Worm (Caenorhabditis elegans) whole organism, mixed stage, embryonic: ENCODE data around the gene F55C9.5.

Experiments
- M03D4.4 ChIP-seq: sonication (generic microtip); optimal IDR thresholded peaks from 2 replicates; lab custom pipeline; 2017; ENCODE audit warnings: mild to moderate bottlenecking, missing genetic modification characterization, missing compliant biosample characterization
- bed-3 ChIP-seq: fragments of 200-800 bp; sonication (Bioruptor generic); optimal IDR thresholded peaks from 3 replicates; lab custom pipeline; 2018; ENCODE audit warnings: mild to moderate bottlenecking, missing genetic modification characterization, moderate library complexity, missing compliant biosample characterization
- blmp-1 ChIP-seq: fragments of 150-350 bp; optimal IDR thresholded peaks from 2 replicates; lab custom pipeline; 2014; ENCODE audit warnings: missing biosample characterization, missing genetic modification characterization
- ceh-39 ChIP-seq: fragments of 150-350 bp; optimal IDR thresholded peaks from 2 replicates; lab custom pipeline; 2014; ENCODE audit warnings: missing biosample characterization, missing genetic modification characterization
- ceh-43 ChIP-seq: fragments of 200-800 bp; sonication (Bioruptor generic); optimal IDR thresholded peaks from 2 replicates; lab custom pipeline; 2018; ENCODE audit warnings: mild to moderate bottlenecking, missing genetic modification characterization, moderate library complexity, missing compliant biosample characterization
- ces-1 ChIP-seq: fragments of 150-350 bp; optimal IDR thresholded peaks from 2 replicates; lab custom pipeline; 2014; ENCODE audit warnings: missing biosample characterization, missing genetic modification reagents, missing genetic modification characterization
- cnd-1 ChIP-seq: fragments of 200-800 bp; sonication (Bioruptor generic); optimal IDR thresholded peaks from 2 replicates; lab custom pipeline; 2018; ENCODE audit warnings: mild to moderate bottlenecking, missing genetic modification characterization, missing compliant biosample characterization
- elt-1 ChIP-seq: sonication (generic microtip); optimal IDR thresholded peaks from 2 replicates; lab custom pipeline; 2017; ENCODE audit warnings: missing genetic modification characterization, mild to moderate bottlenecking, missing compliant biosample characterization, antibody characterized with exemption, moderate library complexity, borderline replicate concordance; ENCODE audit not compliant: insufficient read depth
- elt-3 ChIP-seq: fragments of 150-350 bp; optimal IDR thresholded peaks from 2 replicates; lab custom pipeline; 2014; ENCODE audit warnings: missing biosample characterization, missing genetic modification characterization
- flh-1 ChIP-seq: fragments of 200-800 bp; sonication (Bioruptor generic); optimal IDR thresholded peaks from 2 replicates; lab custom pipeline; 2018; ENCODE audit warnings: mild to moderate bottlenecking, missing genetic modification characterization, moderate library complexity, missing compliant biosample characterization
- ham-2 ChIP-seq: fragments of 200-800 bp; sonication (Bioruptor generic); optimal IDR thresholded peaks from 2 replicates; lab custom pipeline; 2018; ENCODE audit warnings: mild to moderate bottlenecking, missing genetic modification characterization, missing compliant biosample characterization
- hlh-1 ChIP-seq: fragments of 150-350 bp; optimal IDR thresholded peaks from 2 replicates; lab custom pipeline; 2014; ENCODE audit warnings: missing biosample characterization, missing genetic modification reagents, missing genetic modification characterization
- lin-32 ChIP-seq: fragments of 200-800 bp; sonication (Bioruptor generic); optimal IDR thresholded peaks from 2 replicates; lab custom pipeline; 2018; ENCODE audit warnings: mild to moderate bottlenecking, missing genetic modification characterization, missing compliant biosample characterization
- lsy-2 ChIP-seq: fragments of 150-350 bp; optimal IDR thresholded peaks from 2 replicates; lab custom pipeline; 2014; ENCODE audit warnings: missing biosample characterization, missing genetic modification characterization
- mab-5 ChIP-seq: fragments of 150-350 bp; optimal IDR thresholded peaks from 2 replicates; lab custom pipeline; 2014; ENCODE audit warnings: missing biosample characterization, missing genetic modification characterization
- mep-1 ChIP-seq: fragments of 150-350 bp; optimal IDR thresholded peaks from 2 replicates; lab custom pipeline; 2017; ENCODE audit warnings: missing biosample characterization, missing genetic modification reagents, missing genetic modification characterization, inconsistent platforms
- mls-2 ChIP-seq: sonication (generic microtip); optimal IDR thresholded peaks from 2 replicates; lab custom pipeline; 2016; ENCODE audit warnings: mild to moderate bottlenecking, missing genetic modification characterization, moderate library complexity, missing compliant biosample characterization
- nhr-2 ChIP-seq: fragments of 150-350 bp; optimal IDR thresholded peaks from 2 replicates; lab custom pipeline; 2014; ENCODE audit warnings: missing biosample characterization, missing genetic modification characterization
- nhr-237 ChIP-seq: fragments of 150-350 bp; optimal IDR thresholded peaks from 2 replicates; lab custom pipeline; 2014; ENCODE audit warnings: missing biosample characterization, missing genetic modification characterization
- nhr-76 ChIP-seq: sonication (generic microtip); optimal IDR thresholded peaks from 2 replicates; lab custom pipeline; 2017; ENCODE audit warnings: missing biosample characterization, missing genetic modification characterization
- sem-2 ChIP-seq: fragments of 200-800 bp; sonication (Bioruptor generic); optimal IDR thresholded peaks from 2 replicates; lab custom pipeline; 2018; ENCODE audit warnings: mild to moderate bottlenecking, missing genetic modification characterization, missing compliant biosample characterization
- snpc-4 ChIP-seq: fragments of 150-350 bp; optimal IDR thresholded peaks from 2 replicates; lab custom pipeline; 2014; ENCODE audit warnings: missing biosample characterization, missing genetic modification characterization
- sptf-1 ChIP-seq: sonication (generic microtip); optimal IDR thresholded peaks from 2 replicates; lab custom pipeline; 2017; ENCODE audit warnings: mild to moderate bottlenecking, missing genetic modification characterization, moderate library complexity, missing compliant biosample characterization
- tbx-8 ChIP-seq: fragments of 200-800 bp; sonication (Bioruptor generic); optimal IDR thresholded peaks from 2 replicates; lab custom pipeline; 2018; ENCODE audit warnings: mild to moderate bottlenecking, missing genetic modification characterization, moderate library complexity, missing compliant biosample characterization
- unc-120 ChIP-seq: sonication (generic microtip); optimal IDR thresholded peaks from 2 replicates; lab custom pipeline; 2017; ENCODE audit warnings: missing genetic modification characterization, missing compliant biosample characterization; ENCODE audit not compliant: poor library complexity, severe bottlenecking
- unc-39 ChIP-seq: fragments of 150-350 bp; optimal IDR thresholded peaks from 2 replicates; lab custom pipeline; 2014; ENCODE audit warnings: missing biosample characterization, missing genetic modification characterization
- unc-62 ChIP-seq: fragments of 150-350 bp; optimal IDR thresholded peaks from 2 replicates; lab custom pipeline; 2014; ENCODE audit warnings: missing biosample characterization, missing genetic modification reagents, missing genetic modification characterization
- zip-8 ChIP-seq: fragments of 150-350 bp; optimal IDR thresholded peaks from 2 replicates; lab custom pipeline; 2014; ENCODE audit warnings: missing biosample characterization, missing genetic modification characterization
- ztf-11 ChIP-seq: fragments of 150-350 bp; optimal IDR thresholded peaks from 2 replicates; lab custom pipeline; 2014; ENCODE audit warnings: missing biosample characterization, missing genetic modification characterization

F55C9.5 gene

ce11 chrV:19297510-19297909 lies 4.6 kb upstream of the F55C9.5 start, which contains the start of gene fbxb-60:
TSS of gene fbxb-60 (plus strand) at chrV:19297810.
- TF ChIP-seq M03D4.4 (no peak), elt-1 (tag; lab: Kevin White, UChicago) (no peak), nhr-2 (tag; lab: Kevin White, UChicago) (no peak), zip-8 (no peak), sptf-1 (tag; lab: Kevin White, UChicago) (no peak), ceh-39 (tag; lab: Kevin White, UChicago) (no peak), unc-120 (no peak), unc-39 (no peak), ces-1 (GFP tag; lab: Kevin White, UChicago) (no peak), hlh-1 (tag; lab: Kevin White, UChicago) (no peak), snpc-4 (tag; lab: Kevin White, UChicago) (no peak), sem-2 (GFP tag; lab: Kevin White, UChicago) (no peak), elt-3 (tag; lab: Kevin White, UChicago) (no peak), ceh-43 (GFP tag; lab: Kevin White, UChicago) (no peak)

- no peak for TF ChIP-seq mls-2 (tag; lab: Kevin White, UChicago)
- no peak for TF ChIP-seq cnd-1 (tag; lab: Kevin White, UChicago)
- no peak for TF ChIP-seq blmp-1 (tag; lab: Kevin White, UChicago)
- no peak for TF ChIP-seq lsy-2 (tag; lab: Kevin White, UChicago)
- TF ChIP-seq unc-120 = no peak
- no peak for TF ChIP-seq snpc-4 (tag; lab: Kevin White, UChicago)
- TF ChIP-seq sem-2 (GFP tag; lab: Kevin White, UChicago) = no peak
- no peak for TF ChIP-seq nhr-237 (tag; lab: Kevin White, UChicago)
- no peak for TF ChIP-seq lin-32 (GFP tag; lab: Kevin White, UChicago)
- TF ChIP-seq mep-1 (tag; lab: Kevin White, UChicago) = no peak
- no peak for TF ChIP-seq ham-2
- no peak for TF ChIP-seq M03D4.4
- no peak for TF ChIP-seq unc-62 (GFP tag; lab: Kevin White, UChicago)
- no peak for TF ChIP-seq mab-5
- TF ChIP-seq ztf-11 (tag; lab: Kevin White, UChicago) = no peak
- no peak for TF ChIP-seq elt-1 (tag; lab: Kevin White, UChicago)
- TF ChIP-seq nhr-2 (tag; lab: Kevin White, UChicago) = no peak
Observed at ce11 chrV:19296723-19297122, 3.8 kb upstream of the F55C9.5 start, which contains the start of gene F55C9.6. TSS of gene F55C9.6 (minus strand) at chrV:19296823.

- TF ChIP-seq nhr-76 (tag; lab: Kevin White, UChicago) (no peak), blmp-1 (tag; lab: Kevin White, UChicago) (no peak), lsy-2 (tag; lab: Kevin White, UChicago) (no peak), mab-5 (no peak), elt-1 (tag; lab: Kevin White, UChicago) (peak; percentile 69)
Observed at ce11 chrV:19288073-19288805, 4.7 kb downstream of the F55C9.5 start, which contains the start of the genes F55C9.3 and fbxb-57. TSS of gene F55C9.3 (minus strand) at chrV:19288173. TSS of gene fbxb-57 (plus strand) at chrV:19288755.

- TF ChIP-seq nhr-2 (tag; lab: Kevin White, UChicago) (peak; percentile 1), blmp-1 (tag; lab: Kevin White, UChicago) (no peak), elt-1 (tag; lab: Kevin White, UChicago) (peak; percentile 91)
Observed at ce11 chrV:19285921-19286320, 7.0 kb downstream of the F55C9.5 start.

ce11 chrV:19282314-19282713 lies 10.6 kb downstream of the F55C9.5 start, which contains the start of gene fbxb-117:
TSS of gene fbxb-117 (plus strand) at chrV:19282614.
- no peak for TF ChIP-seq nhr-2 (tag; lab: Kevin White, UChicago)
- no peak for TF ChIP-seq mab-5
- TF ChIP-seq hlh-1 (tag; lab: Kevin White, UChicago) = no peak
- TF ChIP-seq flh-1 (GFP tag; lab: Kevin White, UChicago) = no peak
- TF ChIP-seq elt-1 (tag; lab: Kevin White, UChicago) = no peak
- TF ChIP-seq ham-2 = no peak
- TF ChIP-seq ztf-11 (tag; lab: Kevin White, UChicago) = no peak
- TF ChIP-seq zip-8 = no peak
- TF ChIP-seq unc-120 = no peak
- no peak for TF ChIP-seq sem-2 (GFP tag; lab: Kevin White, UChicago)
- no peak for TF ChIP-seq ces-1 (GFP tag; lab: Kevin White, UChicago)
- no peak for TF ChIP-seq mep-1 (tag; lab: Kevin White, UChicago)
- no peak for TF ChIP-seq bed-3
- TF ChIP-seq ceh-39 (tag; lab: Kevin White, UChicago) = no peak
- TF ChIP-seq ceh-43 (GFP tag; lab: Kevin White, UChicago) = no peak
- no peak for TF ChIP-seq tbx-8 (GFP tag; lab: Kevin White, UChicago)
- no peak for TF ChIP-seq unc-39
- no peak for TF ChIP-seq nhr-237 (tag; lab: Kevin White, UChicago)
- no peak for TF ChIP-seq blmp-1 (tag; lab: Kevin White, UChicago)
- no peak for TF ChIP-seq snpc-4 (tag; lab: Kevin White, UChicago)
